Fruit fly (Drosophila melanogaster) whole organism, embryonic: ENCODE measurements around the gene RhoGAPp190.

Experiments
- CG10321 ChIP-seq: fragments of 200-800 bp; sonication (Bioruptor generic); IDR thresholded peaks from 2 replicates; pipeline ENCODE4 v1.3.6; 2022; ENCODE audit warnings: missing biosample characterization, missing genetic modification characterization
- CG10366 ChIP-seq: fragments of 200-800 bp; sonication (Bioruptor generic); IDR thresholded peaks from 2 replicates; pipeline ENCODE4 v1.3.6; 2022; ENCODE audit warnings: missing biosample characterization, missing genetic modification characterization
- CG10543 ChIP-seq: fragments of 200-800 bp; sonication (Bioruptor generic); optimal IDR thresholded peaks from 3 replicates; lab custom pipeline; 2017; ENCODE audit warnings: missing biosample characterization, mild to moderate bottlenecking, missing genetic modification characterization, moderate library complexity
- CG12769 ChIP-seq: fragments of 200-800 bp; sonication (Bioruptor generic); optimal IDR thresholded peaks from 2 replicates; lab custom pipeline; 2019; ENCODE audit warnings: missing biosample characterization, mild to moderate bottlenecking, missing genetic modification characterization, moderate library complexity
- CG14667 ChIP-seq: fragments of 200-800 bp; sonication (Bioruptor generic); IDR thresholded peaks from 2 replicates; pipeline ENCODE4 v1.3.6; 2022; ENCODE audit warnings: missing biosample characterization, missing genetic modification characterization
- CG16815 ChIP-seq: fragments of 200-800 bp; sonication (Bioruptor generic); optimal IDR thresholded peaks from 3 replicates; lab custom pipeline; 2017; ENCODE audit warnings: missing biosample characterization, mild to moderate bottlenecking, missing genetic modification characterization
- CG17361 ChIP-seq: fragments of 200-800 bp; sonication (Bioruptor generic); IDR thresholded peaks from 3 replicates; pipeline ENCODE4 v1.3.6; 2022; ENCODE audit warnings: missing biosample characterization, missing genetic modification characterization
- CG17802 ChIP-seq: fragments of 200-800 bp; sonication (Bioruptor generic); optimal IDR thresholded peaks from 2 replicates; lab custom pipeline; 2018; ENCODE audit warnings: missing biosample characterization, mild to moderate bottlenecking, missing genetic modification characterization, moderate library complexity
- CG17912 ChIP-seq: fragments of 200-800 bp; sonication (Bioruptor generic); optimal IDR thresholded peaks from 2 replicates; lab custom pipeline; 2018; ENCODE audit warnings: missing biosample characterization, mild to moderate bottlenecking, missing genetic modification characterization
- CG18262 ChIP-seq: fragments of 200-800 bp; optimal IDR thresholded peaks from 3 replicates; lab custom pipeline; 2019; ENCODE audit warnings: missing biosample characterization, mild to moderate bottlenecking, missing genetic modification characterization, moderate library complexity
- CG1832 ChIP-seq: fragments of 200-800 bp; sonication (Bioruptor generic); optimal IDR thresholded peaks from 2 replicates; lab custom pipeline; 2017; ENCODE audit warnings: missing biosample characterization, mild to moderate bottlenecking, missing genetic modification characterization, inconsistent platforms
- CG30403 ChIP-seq: fragments of 200-800 bp; sonication (Bioruptor generic); optimal IDR thresholded peaks from 3 replicates; lab custom pipeline; 2016; ENCODE audit warnings: missing biosample characterization, missing genetic modification characterization
- CG3065 ChIP-seq: fragments of 200-800 bp; sonication (Bioruptor generic); optimal IDR thresholded peaks from 2 replicates; lab custom pipeline; 2016; ENCODE audit warnings: missing biosample characterization, missing genetic modification characterization
- CG33557 ChIP-seq: fragments of 200-800 bp; sonication (Bioruptor generic); optimal IDR thresholded peaks from 2 replicates; lab custom pipeline; 2019; ENCODE audit warnings: missing biosample characterization, mild to moderate bottlenecking, missing genetic modification characterization, moderate library complexity
- CG34422 ChIP-seq: fragments of 200-800 bp; sonication (Bioruptor generic); IDR thresholded peaks from 3 replicates; pipeline ENCODE4 v1.3.6; 2022; ENCODE audit warnings: missing biosample characterization, missing genetic modification characterization
- CG4404 ChIP-seq: fragments of 200-800 bp; sonication (Bioruptor generic); IDR thresholded peaks from 2 replicates; pipeline ENCODE4 v1.3.6; 2022; ENCODE audit warnings: missing biosample characterization, missing genetic modification characterization
- CG6654 ChIP-seq: fragments of 200-800 bp; sonication (Bioruptor generic); optimal IDR thresholded peaks from 2 replicates; lab custom pipeline; 2017; ENCODE audit warnings: missing biosample characterization, mild to moderate bottlenecking, missing genetic modification characterization
- CG7271 ChIP-seq: fragments of 200-800 bp; sonication (Bioruptor generic); optimal IDR thresholded peaks from 2 replicates; lab custom pipeline; 2018; ENCODE audit warnings: missing biosample characterization, mild to moderate bottlenecking, missing genetic modification characterization, moderate library complexity
- CG8924 ChIP-seq: fragments of 200-800 bp; optimal IDR thresholded peaks from 3 replicates; lab custom pipeline; 2019; ENCODE audit warnings: missing biosample characterization, mild to moderate bottlenecking, missing genetic modification characterization, moderate library complexity
- CG9817 ChIP-seq: fragments of 200-800 bp; sonication (Bioruptor generic); optimal IDR thresholded peaks from 2 replicates; lab custom pipeline; 2018; ENCODE audit warnings: missing biosample characterization, mild to moderate bottlenecking, missing genetic modification characterization, moderate library complexity
- CHES-1-like ChIP-seq: fragments of 200-800 bp; sonication (Bioruptor generic); optimal IDR thresholded peaks from 2 replicates; lab custom pipeline; 2016; ENCODE audit warnings: missing biosample characterization, missing genetic modification characterization
- Dad ChIP-seq: fragments of 200-800 bp; sonication (Bioruptor generic); optimal IDR thresholded peaks from 3 replicates; lab custom pipeline; 2016; ENCODE audit warnings: missing biosample characterization, missing genetic modification characterization
- HLHmδ ChIP-seq: fragments of 200-800 bp; sonication (Bioruptor generic); optimal IDR thresholded peaks from 2 replicates; lab custom pipeline; 2018; ENCODE audit warnings: missing biosample characterization, mild to moderate bottlenecking, missing genetic modification characterization, moderate library complexity
- Hr3 ChIP-seq: fragments of 200-800 bp; sonication (Bioruptor generic); optimal IDR thresholded peaks from 3 replicates; lab custom pipeline; 2016; ENCODE audit warnings: missing biosample characterization, missing genetic modification characterization
- Jarid2 ChIP-seq: fragments of 200-800 bp; sonication (Bioruptor generic); optimal IDR thresholded peaks from 3 replicates; lab custom pipeline; 2017; ENCODE audit warnings: mild to moderate bottlenecking, missing biosample characterization, missing genetic modification reagents, missing genetic modification characterization
- Lpt ChIP-seq: fragments of >200 bp; optimal IDR thresholded peaks from 2 replicates; lab custom pipeline; 2018; ENCODE audit warnings: missing biosample characterization, missing genetic modification characterization
- NC2β ChIP-seq: fragments of 200-800 bp; sonication (Bioruptor generic); optimal IDR thresholded peaks from 2 replicates; lab custom pipeline; 2016; ENCODE audit warnings: missing biosample characterization, missing genetic modification characterization
- NK7.1 ChIP-seq: fragments of 200-800 bp; sonication (Bioruptor generic); optimal IDR thresholded peaks from 3 replicates; lab custom pipeline; 2016; ENCODE audit warnings: missing biosample characterization, missing genetic modification characterization
- Ptx1 ChIP-seq: fragments of 200-800 bp; sonication (Bioruptor generic); IDR thresholded peaks from 2 replicates; pipeline ENCODE4 v1.3.6; 2022; ENCODE audit warnings: missing biosample characterization, missing genetic modification characterization
- abd-A ChIP-seq: fragments of 200-800 bp; sonication (Bioruptor generic); optimal IDR thresholded peaks from 3 replicates; lab custom pipeline; 2019; ENCODE audit warnings: missing biosample characterization, mild to moderate bottlenecking, missing genetic modification characterization, moderate library complexity
- aop ChIP-seq: fragments of 200-800 bp; sonication (Bioruptor generic); IDR thresholded peaks from 2 replicates; pipeline ENCODE4 v1.3.6; 2022; ENCODE audit warnings: missing biosample characterization, missing genetic modification characterization
- ara ChIP-seq: fragments of 200-800 bp; sonication (Bioruptor generic); IDR thresholded peaks from 2 replicates; pipeline ENCODE4 v1.3.6; 2022; ENCODE audit warnings: missing biosample characterization, missing genetic modification characterization
- ase ChIP-seq: fragments of 200-800 bp; sonication (Bioruptor generic); IDR thresholded peaks from 3 replicates; pipeline ENCODE4 v1.3.6; 2022; ENCODE audit warnings: missing biosample characterization, missing genetic modification characterization
- btn ChIP-seq: fragments of 200-800 bp; sonication (Bioruptor generic); optimal IDR thresholded peaks from 2 replicates; lab custom pipeline; 2016; ENCODE audit warnings: missing biosample characterization, missing genetic modification characterization
- cas ChIP-seq: fragments of 200-800 bp; sonication (Bioruptor generic); IDR thresholded peaks from 2 replicates; pipeline ENCODE4 v1.3.6; 2022; ENCODE audit warnings: missing biosample characterization, missing genetic modification characterization
- chif ChIP-seq, 2 experiments: fragments of 200-800 bp; sonication (Bioruptor generic); optimal IDR thresholded peaks; 3 replicates each; lab custom pipeline; 2016; ENCODE audit warnings: missing biosample characterization in 2 of 2, missing genetic modification characterization in 2 of 2
- croc ChIP-seq: fragments of 200-800 bp; sonication (Bioruptor generic); conservative IDR thresholded peaks from 3 replicates; pipeline ENCODE4 v1.3.6; 2022; ENCODE audit warnings: missing biosample characterization, missing genetic modification characterization
- dm ChIP-seq: fragments of 200-800 bp; sonication (Bioruptor generic); optimal IDR thresholded peaks from 3 replicates; lab custom pipeline; 2016; ENCODE audit warnings: missing biosample characterization, missing genetic modification characterization
- gro ChIP-seq: fragments of 200-800 bp; sonication (Bioruptor generic); optimal IDR thresholded peaks from 2 replicates; lab custom pipeline; 2016; ENCODE audit warnings: missing biosample characterization, missing genetic modification characterization
- gsb-n ChIP-seq: fragments of 200-800 bp; sonication (Bioruptor generic); optimal IDR thresholded peaks from 3 replicates; lab custom pipeline; 2018; ENCODE audit warnings: missing biosample characterization, mild to moderate bottlenecking, missing genetic modification characterization
- jumu ChIP-seq: fragments of 200-800 bp; sonication (Bioruptor generic); optimal IDR thresholded peaks from 3 replicates; lab custom pipeline; 2016; ENCODE audit warnings: missing biosample characterization, missing genetic modification characterization
- lbe ChIP-seq: fragments of 200-800 bp; sonication (Bioruptor generic); optimal IDR thresholded peaks from 2 replicates; lab custom pipeline; 2016; ENCODE audit warnings: missing biosample characterization, mild to moderate bottlenecking, missing genetic modification characterization
- lilli ChIP-seq: fragments of 200-800 bp; sonication (Bioruptor generic); optimal IDR thresholded peaks from 3 replicates; lab custom pipeline; 2016; ENCODE audit warnings: missing biosample characterization, missing genetic modification characterization
- mam ChIP-seq: fragments of 200-800 bp; sonication (Bioruptor generic); optimal IDR thresholded peaks from 3 replicates; lab custom pipeline; 2016; ENCODE audit warnings: missing biosample characterization, missing genetic modification characterization
- nerfin-1 ChIP-seq: fragments of 200-800 bp; sonication (Bioruptor generic); optimal IDR thresholded peaks from 3 replicates; lab custom pipeline; 2019; ENCODE audit warnings: missing biosample characterization, mild to moderate bottlenecking, missing genetic modification characterization, moderate library complexity
- nom ChIP-seq: fragments of 200-800 bp; sonication (Bioruptor generic); optimal IDR thresholded peaks from 2 replicates; lab custom pipeline; 2017; ENCODE audit warnings: missing biosample characterization, missing genetic modification characterization, mild to moderate bottlenecking, moderate library complexity, missing genetic modification reagents
- oc ChIP-seq: fragments of 200-800 bp; sonication (Bioruptor generic); optimal IDR thresholded peaks from 2 replicates; lab custom pipeline; 2018; ENCODE audit warnings: missing biosample characterization, mild to moderate bottlenecking, missing genetic modification characterization, moderate library complexity
- psq ChIP-seq: fragments of 200-800 bp; sonication (Bioruptor generic); optimal IDR thresholded peaks from 2 replicates; lab custom pipeline; 2017; ENCODE audit warnings: missing biosample characterization, missing genetic modification characterization
- sug ChIP-seq: fragments of 200-800 bp; optimal IDR thresholded peaks from 2 replicates; lab custom pipeline; 2019; ENCODE audit warnings: missing biosample characterization, mild to moderate bottlenecking, missing genetic modification characterization, moderate library complexity
- usp ChIP-seq: fragments of >200 bp; optimal IDR thresholded peaks from 2 replicates; lab custom pipeline; 2017; ENCODE audit warnings: missing biosample characterization, missing genetic modification characterization
- yki ChIP-seq: fragments of >200 bp; optimal IDR thresholded peaks from 3 replicates; lab custom pipeline; 2018
- zfh2 ChIP-seq: fragments of 200-800 bp; sonication (Bioruptor generic); optimal IDR thresholded peaks from 2 replicates; lab custom pipeline; 2016; ENCODE audit warnings: missing biosample characterization, missing genetic modification characterization

The RhoGAPp190 gene

dm6 chrX:17696637-17697036, 44.3 kb upstream of the RhoGAPp190 start (continued):
- TF ChIP-seq Ptx1 (GFP tag; lab: Robert Waterston, UW) (peak; percentile 63), CG34422 (peak; percentile 43; the same call in 1 of the 3 replicates), CG3065 (no peak), lilli (GFP tag; lab: Kevin White, UChicago) (peak; percentile 53), usp (GFP tag; lab: Kevin White, UChicago) (no peak), jumu (GFP tag; lab: Kevin White, UChicago) (no peak), nom (GFP tag; lab: Kevin White, UChicago) (no peak), CG10543 (no peak), CG16815 (GFP tag; lab: Kevin White, UChicago) (peak; percentile 25), zfh2 (GFP tag; lab: Kevin White, UChicago) (peak; percentile 37), yki (lab: Kevin White, UChicago) (no peak), cas (GFP tag; lab: Robert Waterston, UW) (no peak), nerfin-1 (tag; lab: Kevin White, UChicago) (no peak), lbe (GFP tag; lab: Kevin White, UChicago) (peak; percentile 22), NK7.1 (GFP tag; lab: Kevin White, UChicago) (peak; percentile 26), oc (tag; lab: Kevin White, UChicago) (no peak), CG6654 (GFP tag; lab: Kevin White, UChicago) (no peak), sug (peak; percentile 51), CG17802 (no peak), Dad (GFP tag; lab: Kevin White, UChicago) (no peak), gro (GFP tag; lab: Kevin White, UChicago) (peak; percentile 21), CG10366 (GFP tag; lab: Robert Waterston, UW) (peak; percentile 67), ara (GFP tag; lab: Robert Waterston, UW) (0 out of 2 replicates have a peak, but pooled peaks have one; percentile 14), mam (GFP tag; lab: Kevin White, UChicago) (peak; percentile 24), NC2β (GFP tag; lab: Kevin White, UChicago) (no peak), CG17361 (GFP tag; lab: Robert Waterston, UW) (peak; percentile 65), CG10321 (peak; percentile 49; the same call in 1 of the 2 replicates), CG12769 (tag; lab: Kevin White, UChicago) (peak; percentile 59), CG9817 (peak; percentile 72), HLHmδ (GFP tag; lab: Kevin White, UChicago) (no peak), dm (GFP tag; lab: Kevin White, UChicago) (no peak), ase (peak; percentile 28; the same call in 1 of the 3 replicates), CG18262 (peak; percentile 25), Jarid2 (GFP tag; lab: Kevin White, UChicago) (no peak), gsb-n (tag; lab: Kevin White, UChicago) (peak; percentile 19), Lpt (no peak), CG14667 (peak; percentile 21; the same call in 1 of the 2 replicates), CG8924 (peak; percentile 34), abd-A (tag; lab: Kevin White, UChicago) (no peak), aop (GFP tag; lab: Robert Waterston, UW) (no peak), chif (GFP tag; optimal IDR thresholded peaks at IDR 0.05; lab: Kevin White, UChicago) (no peak), CG7271 (tag; lab: Kevin White, UChicago) (no peak), CG4404 (GFP tag; lab: Robert Waterston, UW) (no peak), Hr3 (GFP tag; lab: Kevin White, UChicago) (peak; percentile 48), croc (GFP tag; lab: Robert Waterston, UW) (no peak), psq (GFP tag; lab: Kevin White, UChicago) (no peak), btn (no peak), CG30403 (GFP tag; lab: Kevin White, UChicago) (peak; percentile 23), CG33557 (no peak), CG17912 (no peak), CHES-1-like (GFP tag; lab: Kevin White, UChicago) (no peak), CG1832 (GFP tag; lab: Kevin White, UChicago) (no peak)
